Worm (Caenorhabditis elegans) whole organism, L2 larva: ENCODE results near the gene acs-21.

Experiments used
- Y55F3AM.14 ChIP-seq: fragments of 200-800 bp; sonication (Bioruptor generic); optimal IDR thresholded peaks from 2 replicates; lab custom pipeline; 2018; ENCODE audit warnings: mild to moderate bottlenecking, missing genetic modification characterization, missing compliant biosample characterization
- blmp-1 ChIP-seq: sonication (generic microtip); optimal IDR thresholded peaks from 2 replicates; lab custom pipeline; 2017; ENCODE audit warnings: missing genetic modification characterization, mild to moderate bottlenecking, missing compliant biosample characterization, antibody characterized with exemption, moderate library complexity; ENCODE audit not compliant: insufficient read depth
- ceh-16 ChIP-seq: fragments of 150-350 bp; optimal IDR thresholded peaks from 2 replicates; lab custom pipeline; 2014; ENCODE audit warnings: missing biosample characterization, missing genetic modification characterization
- elt-1 ChIP-seq: fragments of 150-350 bp; optimal IDR thresholded peaks from 2 replicates; lab custom pipeline; 2014; ENCODE audit warnings: missing biosample characterization, missing genetic modification characterization
- lsy-2 ChIP-seq, 2 experiments: fragments of 150-350 bp in 1 of 2; sonication (generic microtip) in 1 of 2; optimal IDR thresholded peaks; 2 replicates each; lab custom pipeline; 2014 to 2017; ENCODE audit warnings: missing biosample characterization in 2 of 2, missing genetic modification characterization in 2 of 2
- nhr-237 ChIP-seq: fragments of 150-350 bp; optimal IDR thresholded peaks from 2 replicates; lab custom pipeline; 2014; ENCODE audit warnings: missing biosample characterization, missing genetic modification characterization
- unc-62 ChIP-seq: fragments of 150-350 bp; optimal IDR thresholded peaks from 2 replicates; lab custom pipeline; 2014; ENCODE audit warnings: missing biosample characterization, missing genetic modification reagents, missing genetic modification characterization
- zag-1 ChIP-seq: fragments of 150-350 bp; optimal IDR thresholded peaks from 2 replicates; lab custom pipeline; 2014; ENCODE audit warnings: missing biosample characterization, missing genetic modification characterization

ce11 chrV:3114973-3115372 is 26.1 kb downstream of the acs-21 start, which contains the start of gene Y73C8C.3:
- no peak for TF ChIP-seq Y55F3AM.14 (GFP tag; lab: Kevin White, UChicago)
- TF ChIP-seq blmp-1 (tag; lab: Kevin White, UChicago), result no peak
- TF ChIP-seq unc-62 (GFP tag; lab: Kevin White, UChicago), result no peak
- no peak for TF ChIP-seq ceh-16
- no peak for TF ChIP-seq elt-1
- no peak for TF ChIP-seq nhr-237 (tag; lab: Kevin White, UChicago)
- TF ChIP-seq lsy-2 (tag; optimal IDR thresholded peaks at IDR 0.05; lab: Kevin White, UChicago), result no peak
- TF ChIP-seq zag-1 (tag; lab: Kevin White, UChicago), result no peak
